Worm (Caenorhabditis elegans) whole organism, young adult: ENCODE results near the gene nstp-3.

Source experiments
- B0035.1 ChIP-seq: sonication (generic microtip); optimal IDR thresholded peaks from 2 replicates; lab custom pipeline; 2016; ENCODE audit warnings: missing genetic modification characterization, mild to moderate bottlenecking, missing compliant biosample characterization, missing genotype, missing genetic modification reagents
- B0261.1 ChIP-seq: sonication (generic microtip); optimal IDR thresholded peaks from 2 replicates; lab custom pipeline; 2016; ENCODE audit warnings: mild to moderate bottlenecking, missing genetic modification characterization, moderate library complexity, missing compliant biosample characterization
- F10E7.11 ChIP-seq: sonication (generic microtip); optimal IDR thresholded peaks from 2 replicates; lab custom pipeline; 2017; ENCODE audit warnings: mild to moderate bottlenecking, missing genetic modification characterization, moderate library complexity, missing compliant biosample characterization
- F37B4.10 ChIP-seq: fragments of 200-800 bp; sonication (Bioruptor generic); IDR thresholded peaks from 2 replicates; pipeline ENCODE4 v1.3.6; 2022; ENCODE audit warnings: missing genetic modification characterization, missing compliant biosample characterization
- F39B2.1 ChIP-seq: fragments of 200-800 bp; sonication (Bioruptor generic); IDR thresholded peaks from 2 replicates; pipeline ENCODE4 v1.3.6; 2022; ENCODE audit warnings: missing genetic modification reagents, missing genetic modification characterization, missing compliant biosample characterization
- F52B5.7 ChIP-seq: sonication (generic microtip); optimal IDR thresholded peaks from 2 replicates; lab custom pipeline; 2016; ENCODE audit warnings: mild to moderate bottlenecking, missing genetic modification characterization, missing compliant biosample characterization
- F57A8.1 ChIP-seq: fragments of 200-800 bp; sonication (Bioruptor generic); optimal IDR thresholded peaks from 2 replicates; lab custom pipeline; 2018; ENCODE audit warnings: mild to moderate bottlenecking, missing genetic modification characterization, moderate library complexity, missing compliant biosample characterization
- K12H6.12 ChIP-seq: fragments of 200-800 bp; sonication (Bioruptor generic); optimal IDR thresholded peaks from 2 replicates; lab custom pipeline; 2018; ENCODE audit warnings: mild to moderate bottlenecking, missing genetic modification characterization, missing compliant biosample characterization
- T07F8.4 ChIP-seq: sonication (generic microtip); optimal IDR thresholded peaks from 2 replicates; lab custom pipeline; 2016; ENCODE audit warnings: mild to moderate bottlenecking, missing genetic modification characterization, moderate library complexity, missing compliant biosample characterization
- T26A5.8 ChIP-seq: sonication (generic microtip); optimal IDR thresholded peaks from 2 replicates; lab custom pipeline; 2016; ENCODE audit warnings: missing genetic modification characterization, missing compliant biosample characterization
- Y56A3A.18 ChIP-seq: fragments of 200-800 bp; sonication (Bioruptor generic); IDR thresholded peaks from 2 replicates; pipeline ENCODE4 v1.3.6; 2022; ENCODE audit warnings: missing genetic modification reagents, missing genetic modification characterization, missing compliant biosample characterization
- Y67H2A.10 ChIP-seq: fragments of 200-800 bp; sonication (Bioruptor generic); conservative IDR thresholded peaks from 2 replicates; pipeline ENCODE4 v1.3.6; 2022; ENCODE audit warnings: missing genetic modification reagents, missing genetic modification characterization, missing compliant biosample characterization
- ZK185.1 ChIP-seq: sonication (generic microtip); optimal IDR thresholded peaks from 2 replicates; lab custom pipeline; 2016; ENCODE audit warnings: mild to moderate bottlenecking, missing genetic modification characterization, missing compliant biosample characterization; ENCODE audit not compliant: poor library complexity, severe bottlenecking
- atf-7 ChIP-seq: sonication (generic microtip); optimal IDR thresholded peaks from 2 replicates; lab custom pipeline; 2017; ENCODE audit warnings: mild to moderate bottlenecking, missing genetic modification characterization, missing compliant biosample characterization
- bed-1 ChIP-seq: fragments of 200-800 bp; sonication (Bioruptor generic); IDR thresholded peaks from 2 replicates; pipeline ENCODE4 v1.3.6; 2022; ENCODE audit warnings: missing genetic modification reagents, missing genetic modification characterization, missing compliant biosample characterization
- ccch-3 ChIP-seq: fragments of 200-800 bp; sonication (Bioruptor generic); optimal IDR thresholded peaks from 2 replicates; lab custom pipeline; 2018; ENCODE audit warnings: mild to moderate bottlenecking, missing genetic modification characterization, missing compliant biosample characterization
- cebp-2 ChIP-seq: fragments of 200-800 bp; sonication (Bioruptor generic); IDR thresholded peaks from 2 replicates; pipeline ENCODE4 v1.3.6; 2022; ENCODE audit warnings: missing genetic modification characterization, missing compliant biosample characterization
- ceh-100 ChIP-seq: fragments of 200-800 bp; sonication (Bioruptor generic); IDR thresholded peaks from 2 replicates; pipeline ENCODE4 v1.3.6; 2022; ENCODE audit warnings: missing genetic modification reagents, missing genetic modification characterization, missing compliant biosample characterization
- chd-7 ChIP-seq: sonication (generic microtip); optimal IDR thresholded peaks from 2 replicates; lab custom pipeline; 2016; ENCODE audit warnings: mild to moderate bottlenecking, missing genetic modification characterization, moderate library complexity, missing compliant biosample characterization
- die-1 ChIP-seq: sonication (generic microtip); optimal IDR thresholded peaks from 2 replicates; lab custom pipeline; 2016; ENCODE audit warnings: missing genotype, mild to moderate bottlenecking, missing genetic modification characterization, missing compliant biosample characterization
- dpff-1 ChIP-seq: sonication (generic microtip); optimal IDR thresholded peaks from 2 replicates; lab custom pipeline; 2017; ENCODE audit warnings: mild to moderate bottlenecking, missing genetic modification characterization, missing compliant biosample characterization
- dpl-1 ChIP-seq: fragments of 150-350 bp; optimal IDR thresholded peaks from 2 replicates; lab custom pipeline; 2014; ENCODE audit warnings: missing biosample characterization, missing genetic modification reagents, missing genetic modification characterization
- egrh-3 ChIP-seq: fragments of 200-800 bp; sonication (Bioruptor generic); IDR thresholded peaks from 2 replicates; pipeline ENCODE4 v1.3.6; 2022; ENCODE audit warnings: missing genetic modification reagents, missing genetic modification characterization, missing compliant biosample characterization
- ets-4 ChIP-seq: fragments of 200-800 bp; sonication (Bioruptor generic); optimal IDR thresholded peaks from 2 replicates; lab custom pipeline; 2018; ENCODE audit warnings: mild to moderate bottlenecking, missing genetic modification characterization, missing compliant biosample characterization
- hlh-26 ChIP-seq: fragments of 200-800 bp; sonication (Bioruptor generic); conservative IDR thresholded peaks from 2 replicates; pipeline ENCODE4 v1.3.6; 2022; ENCODE audit warnings: missing genetic modification reagents, missing genetic modification characterization, missing compliant biosample characterization
- hrde-1 ChIP-seq: sonication (generic microtip); optimal IDR thresholded peaks from 2 replicates; lab custom pipeline; 2016; ENCODE audit warnings: missing genetic modification characterization, mild to moderate bottlenecking, missing compliant biosample characterization, moderate library complexity, missing genotype, missing genetic modification reagents, borderline replicate concordance
- lag-1 ChIP-seq: fragments of 200-800 bp; sonication (Bioruptor generic); IDR thresholded peaks from 2 replicates; pipeline ENCODE4 v1.3.6; 2022; ENCODE audit warnings: missing genetic modification reagents, missing genetic modification characterization, missing compliant biosample characterization
- lin-26 ChIP-seq: fragments of 200-800 bp; sonication (Bioruptor generic); IDR thresholded peaks from 2 replicates; pipeline ENCODE4 v1.3.6; 2022; ENCODE audit warnings: missing genetic modification reagents, missing genetic modification characterization, missing compliant biosample characterization
- lin-35 ChIP-seq, 3 experiments: fragments of 150-350 bp in 2 of 3; sonication (generic microtip) in 1 of 3; optimal IDR thresholded peaks; 2 replicates each; lab custom pipeline; 2014 to 2018; ENCODE audit warnings: missing biosample characterization in 3 of 3, missing genetic modification characterization in 3 of 3, missing genetic modification reagents in 3 of 3
- lir-1 ChIP-seq: fragments of 200-800 bp; sonication (Bioruptor generic); conservative IDR thresholded peaks from 2 replicates; pipeline ENCODE4 v1.3.6; 2022; ENCODE audit warnings: missing genetic modification reagents, missing genetic modification characterization, missing compliant biosample characterization
- lsy-27 ChIP-seq: sonication (generic microtip); optimal IDR thresholded peaks from 2 replicates; lab custom pipeline; 2017; ENCODE audit warnings: missing genetic modification characterization, mild to moderate bottlenecking, missing compliant biosample characterization, antibody characterized with exemption, missing genotype, borderline replicate concordance; ENCODE audit not compliant: insufficient read depth
- madf-8 ChIP-seq: fragments of 200-800 bp; sonication (Bioruptor generic); conservative IDR thresholded peaks from 2 replicates; pipeline ENCODE4 v1.3.6; 2022; ENCODE audit warnings: missing genetic modification reagents, missing genetic modification characterization, missing compliant biosample characterization
- mes-4 ChIP-seq: sonication (generic microtip); optimal IDR thresholded peaks from 2 replicates; lab custom pipeline; 2016; ENCODE audit warnings: missing genotype, missing genetic modification characterization, missing compliant biosample characterization
- nhr-179 ChIP-seq: sonication (generic microtip); optimal IDR thresholded peaks from 2 replicates; lab custom pipeline; 2016; ENCODE audit warnings: mild to moderate bottlenecking, missing genetic modification characterization, missing compliant biosample characterization
- nhr-80 ChIP-seq: sonication (generic microtip); optimal IDR thresholded peaks from 2 replicates; lab custom pipeline; 2016; ENCODE audit warnings: missing genetic modification characterization, missing compliant biosample characterization
- pha-4 ChIP-seq: fragments of 150-350 bp; sonication (generic microtip); optimal IDR thresholded peaks from 2 replicates; lab custom pipeline; 2014; ENCODE audit warnings: missing biosample characterization, missing genetic modification reagents, missing genetic modification characterization
- rcor-1 ChIP-seq: fragments of 200-800 bp; sonication (Bioruptor generic); IDR thresholded peaks from 2 replicates; pipeline ENCODE4 v1.3.6; 2022; ENCODE audit warnings: missing genetic modification reagents, missing genetic modification characterization, missing compliant biosample characterization
- sdz-38 ChIP-seq: sonication (generic microtip); optimal IDR thresholded peaks from 2 replicates; lab custom pipeline; 2016; ENCODE audit warnings: missing genotype, missing genetic modification characterization, missing compliant biosample characterization
- snpc-1.1 ChIP-seq: sonication (generic microtip); optimal IDR thresholded peaks from 2 replicates; lab custom pipeline; 2017; ENCODE audit warnings: missing genetic modification characterization, mild to moderate bottlenecking, missing compliant biosample characterization, antibody characterized with exemption, moderate library complexity, missing genotype, missing genetic modification reagents; ENCODE audit not compliant: insufficient read depth
- snpc-3.4 ChIP-seq: sonication (generic microtip); optimal IDR thresholded peaks from 2 replicates; lab custom pipeline; 2017; ENCODE audit warnings: missing genetic modification characterization, mild to moderate bottlenecking, missing compliant biosample characterization, antibody characterized with exemption, moderate library complexity, missing genotype, missing genetic modification reagents
- snpc-4 ChIP-seq, 5 experiments: fragments of 150-350 bp in 1 of 5; sonication (generic microtip) in 4 of 5; optimal IDR thresholded peaks; 2 replicates each; lab custom pipeline; 2014 to 2018; ENCODE audit warnings: missing genetic modification characterization in 5 of 5, missing biosample characterization in 3 of 5, antibody characterized with exemption in 2 of 5, mild to moderate bottlenecking in 2 of 5, missing compliant biosample characterization in 2 of 5, missing genotype in 2 of 5, moderate library complexity in 2 of 5, missing genetic modification reagents in 1 of 5
- sptf-2 ChIP-seq: fragments of 200-800 bp; sonication (Bioruptor generic); optimal IDR thresholded peaks from 2 replicates; lab custom pipeline; 2018; ENCODE audit warnings: mild to moderate bottlenecking, missing genetic modification characterization, missing compliant biosample characterization
- tlf-1 ChIP-seq: fragments of 200-800 bp; sonication (Bioruptor generic); optimal IDR thresholded peaks from 2 replicates; lab custom pipeline; 2018; ENCODE audit warnings: mild to moderate bottlenecking, missing genetic modification characterization, missing compliant biosample characterization
- unc-130 ChIP-seq: sonication (generic microtip); optimal IDR thresholded peaks from 2 replicates; lab custom pipeline; 2016; ENCODE audit warnings: missing genetic modification reagents, missing genetic modification characterization, missing compliant biosample characterization
- unc-62 ChIP-seq: fragments of 150-350 bp; optimal IDR thresholded peaks from 2 replicates; lab custom pipeline; 2014; ENCODE audit warnings: missing biosample characterization, missing genetic modification reagents, missing genetic modification characterization
- zim-3 ChIP-seq: sonication (generic microtip); optimal IDR thresholded peaks from 2 replicates; lab custom pipeline; 2017; ENCODE audit warnings: mild to moderate bottlenecking, missing genetic modification characterization, moderate library complexity, missing compliant biosample characterization
- ztf-25 ChIP-seq: fragments of 200-800 bp; sonication (Bioruptor generic); IDR thresholded peaks from 2 replicates; pipeline ENCODE4 v1.3.6; 2022; ENCODE audit warnings: missing genetic modification reagents, missing genetic modification characterization, missing compliant biosample characterization
- ztf-26 ChIP-seq: sonication (generic microtip); optimal IDR thresholded peaks from 2 replicates; lab custom pipeline; 2017; ENCODE audit warnings: missing genetic modification characterization, missing compliant biosample characterization
- ztf-3 ChIP-seq: fragments of 200-800 bp; sonication (Bioruptor generic); optimal IDR thresholded peaks from 2 replicates; lab custom pipeline; 2018; ENCODE audit warnings: mild to moderate bottlenecking, missing genetic modification characterization, missing compliant biosample characterization

nstp-3 gene

ce11 chrV:5832799-5833198 is 34.8 kb upstream of the nstp-3 start (continued):
- no peak for TF ChIP-seq lag-1 (GFP tag; lab: Robert Waterston, UW)
- no peak for TF ChIP-seq ccch-3 (GFP tag; lab: Kevin White, UChicago)
- TF ChIP-seq mes-4 (tag; lab: Kevin White, UChicago) = no peak
- no peak for TF ChIP-seq F57A8.1 (GFP tag; lab: Kevin White, UChicago)
- no peak for TF ChIP-seq nhr-80 (tag; lab: Kevin White, UChicago)
- TF ChIP-seq rcor-1 (GFP tag; lab: Robert Waterston, UW) = no peak
- no peak for TF ChIP-seq unc-62
- TF ChIP-seq zim-3 (tag; lab: Kevin White, UChicago) = no peak
- no peak for TF ChIP-seq lir-1
- TF ChIP-seq Y67H2A.10 (GFP tag; lab: Robert Waterston, UW) = no peak
- no peak for TF ChIP-seq snpc-1.1 (tag; lab: Kevin White, UChicago)
- TF ChIP-seq dpl-1 (GFP tag; lab: Kevin White, UChicago) = no peak
- no peak for TF ChIP-seq madf-8 (GFP tag; lab: Robert Waterston, UW)
- TF ChIP-seq lin-26 (GFP tag; lab: Robert Waterston, UW) = peak; percentile 50; the same call in 1 of the 2 replicates
- TF ChIP-seq die-1 (tag; lab: Kevin White, UChicago) = peak; percentile 39
- TF ChIP-seq hlh-26 (GFP tag; lab: Robert Waterston, UW) = no peak
- TF ChIP-seq ztf-25 (GFP tag; lab: Robert Waterston, UW) = no peak
- TF ChIP-seq unc-130 (GFP tag; lab: Kevin White, UChicago) = no peak
- TF ChIP-seq K12H6.12 = no peak
- TF ChIP-seq F37B4.10 = no peak
- no peak for TF ChIP-seq T26A5.8 (tag; lab: Kevin White, UChicago)
- TF ChIP-seq bed-1 (GFP tag; lab: Robert Waterston, UW) = no peak
- TF ChIP-seq atf-7 (tag; lab: Kevin White, UChicago) = no peak
- TF ChIP-seq lsy-27 (tag; lab: Kevin White, UChicago) = no peak
- no peak for TF ChIP-seq T07F8.4
- TF ChIP-seq pha-4 (tag; lab: Kevin White, UChicago) = no peak
- TF ChIP-seq snpc-4 (GFP tag; optimal IDR thresholded peaks at IDR 0.05; lab: Kevin White, UChicago) = no peak
- TF ChIP-seq snpc-4 (tag; optimal IDR thresholded peaks at IDR 0.05; lab: Kevin White, UChicago) = peak in 1 of 4 experiments; percentile 5
- no peak for TF ChIP-seq B0035.1 (tag; lab: Kevin White, UChicago)
- TF ChIP-seq B0261.1 (tag; lab: Kevin White, UChicago) = no peak
- no peak for TF ChIP-seq Y56A3A.18 (GFP tag; lab: Robert Waterston, UW)
- TF ChIP-seq tlf-1 (GFP tag; lab: Kevin White, UChicago) = no peak
- no peak for TF ChIP-seq hrde-1 (tag; lab: Kevin White, UChicago)
- no peak for TF ChIP-seq snpc-3.4
- TF ChIP-seq sdz-38 (tag; lab: Kevin White, UChicago) = no peak
- TF ChIP-seq cebp-2 (GFP tag; lab: Robert Waterston, UW) = no peak
- TF ChIP-seq ets-4 (GFP tag; lab: Kevin White, UChicago) = no peak
- TF ChIP-seq F52B5.7 = no peak
- TF ChIP-seq chd-7 (tag; lab: Kevin White, UChicago) = no peak
- no peak for TF ChIP-seq F10E7.11 (tag; lab: Kevin White, UChicago)
- TF ChIP-seq nhr-179 = no peak
- TF ChIP-seq sptf-2 (GFP tag; lab: Kevin White, UChicago) = no peak
- no peak for TF ChIP-seq ztf-3
- TF ChIP-seq ceh-100 (GFP tag; lab: Robert Waterston, UW) = no peak
- no peak for TF ChIP-seq dpff-1 (tag; lab: Kevin White, UChicago)
- TF ChIP-seq lin-35 (GFP tag; optimal IDR thresholded peaks at IDR 0.05; lab: Kevin White, UChicago) = no peak
- TF ChIP-seq egrh-3 (GFP tag; lab: Robert Waterston, UW) = no peak
- no peak for TF ChIP-seq ZK185.1 (tag; lab: Kevin White, UChicago)
- no peak for TF ChIP-seq F39B2.1 (GFP tag; lab: Robert Waterston, UW)
- peak; percentile 0 for TF ChIP-seq ztf-26
